Fruit fly (Drosophila melanogaster) whole organism, embryonic: Measurements from ENCODE around the gene mRpL16.

Source experiments
- Antp ChIP-seq: fragments of 200-800 bp; sonication (Bioruptor generic); optimal IDR thresholded peaks from 3 replicates; lab custom pipeline; 2016; ENCODE audit warnings: missing biosample characterization, missing genetic modification characterization
- Blimp-1 ChIP-seq: fragments of 200-800 bp; sonication (Bioruptor generic); optimal IDR thresholded peaks from 3 replicates; lab custom pipeline; 2018; ENCODE audit warnings: missing biosample characterization, missing genetic modification characterization, mild to moderate bottlenecking, moderate library complexity, missing genetic modification reagents
- Bteb2 ChIP-seq: fragments of 200-800 bp; sonication (Bioruptor generic); optimal IDR thresholded peaks from 2 replicates; lab custom pipeline; 2016; ENCODE audit warnings: missing biosample characterization, missing genetic modification characterization
- CG10267 ChIP-seq: fragments of 200-800 bp; sonication (Bioruptor generic); optimal IDR thresholded peaks from 2 replicates; lab custom pipeline; 2018; ENCODE audit warnings: missing biosample characterization, mild to moderate bottlenecking, missing genetic modification characterization, moderate library complexity
- CG11398 ChIP-seq: fragments of 200-800 bp; sonication (Bioruptor generic); optimal IDR thresholded peaks from 2 replicates; lab custom pipeline; 2016; ENCODE audit warnings: missing biosample characterization, missing genetic modification characterization
- CG12155 ChIP-seq: fragments of 200-800 bp; sonication (Bioruptor generic); optimal IDR thresholded peaks from 3 replicates; lab custom pipeline; 2016; ENCODE audit warnings: missing biosample characterization, missing genetic modification characterization
- CG12236 ChIP-seq: fragments of 200-800 bp; sonication (Bioruptor generic); optimal IDR thresholded peaks from 2 replicates; lab custom pipeline; 2016; ENCODE audit warnings: missing biosample characterization, missing genetic modification characterization
- CG12391 ChIP-seq: fragments of 200-800 bp; sonication (Bioruptor generic); optimal IDR thresholded peaks from 3 replicates; lab custom pipeline; 2018; ENCODE audit warnings: missing biosample characterization, mild to moderate bottlenecking, missing genetic modification characterization, moderate library complexity
- CG12942 ChIP-seq: fragments of 200-800 bp; sonication (Bioruptor generic); optimal IDR thresholded peaks from 3 replicates; lab custom pipeline; 2016; ENCODE audit warnings: missing biosample characterization, missing genetic modification characterization
- CG14965 ChIP-seq: fragments of 200-800 bp; sonication (Bioruptor generic); optimal IDR thresholded peaks from 2 replicates; lab custom pipeline; 2016; ENCODE audit warnings: missing biosample characterization, missing genetic modification characterization, borderline replicate concordance
- CG16863 ChIP-seq: fragments of 200-800 bp; sonication (Bioruptor generic); optimal IDR thresholded peaks from 3 replicates; lab custom pipeline; 2016; ENCODE audit warnings: missing biosample characterization, missing genetic modification characterization
- CG17359 ChIP-seq: fragments of 200-800 bp; sonication (Bioruptor generic); optimal IDR thresholded peaks from 3 replicates; lab custom pipeline; 2018; ENCODE audit warnings: missing biosample characterization, mild to moderate bottlenecking, missing genetic modification characterization, moderate library complexity
- CG18619 ChIP-seq: fragments of 200-800 bp; sonication (Bioruptor generic); optimal IDR thresholded peaks from 3 replicates; lab custom pipeline; 2017; ENCODE audit warnings: missing biosample characterization, mild to moderate bottlenecking, missing genetic modification characterization
- CG2875 ChIP-seq: fragments of 200-800 bp; sonication (Bioruptor generic); optimal IDR thresholded peaks from 2 replicates; lab custom pipeline; 2017; ENCODE audit warnings: missing biosample characterization, mild to moderate bottlenecking, missing genetic modification characterization, missing genetic modification reagents
- CG33557 ChIP-seq: fragments of 200-800 bp; sonication (Bioruptor generic); optimal IDR thresholded peaks from 2 replicates; lab custom pipeline; 2019; ENCODE audit warnings: missing biosample characterization, mild to moderate bottlenecking, missing genetic modification characterization, moderate library complexity
- CG3407 ChIP-seq: fragments of 200-800 bp; sonication (Bioruptor generic); optimal IDR thresholded peaks from 2 replicates; lab custom pipeline; 2018; ENCODE audit warnings: missing biosample characterization, mild to moderate bottlenecking, missing genetic modification characterization
- CG34224 ChIP-seq: fragments of 200-800 bp; sonication (Bioruptor generic); IDR thresholded peaks from 3 replicates; pipeline ENCODE4 v1.3.6; 2022; ENCODE audit warnings: missing biosample characterization, missing genetic modification characterization; ENCODE audit not compliant: partially characterized antibody
- CG34376 ChIP-seq: fragments of 200-800 bp; sonication (Bioruptor generic); optimal IDR thresholded peaks from 2 replicates; lab custom pipeline; 2018; ENCODE audit warnings: missing biosample characterization, mild to moderate bottlenecking, missing genetic modification characterization
- CG43689 ChIP-seq: fragments of 200-800 bp; sonication (Bioruptor generic); IDR thresholded peaks from 2 replicates; pipeline ENCODE4 v1.3.6; 2022; ENCODE audit warnings: missing biosample characterization, missing genetic modification characterization
- CG4730 ChIP-seq: fragments of 200-800 bp; sonication (Bioruptor generic); IDR thresholded peaks from 2 replicates; pipeline ENCODE4 v1.3.6; 2022; ENCODE audit warnings: missing biosample characterization, missing genetic modification characterization
- CG7271 ChIP-seq: fragments of 200-800 bp; sonication (Bioruptor generic); optimal IDR thresholded peaks from 2 replicates; lab custom pipeline; 2018; ENCODE audit warnings: missing biosample characterization, mild to moderate bottlenecking, missing genetic modification characterization, moderate library complexity
- CG7372 ChIP-seq: fragments of 200-800 bp; sonication (Bioruptor generic); IDR thresholded peaks from 2 replicates; pipeline ENCODE4 v1.3.6; 2022; ENCODE audit warnings: missing biosample characterization, missing genetic modification characterization
- CG9437 ChIP-seq: fragments of 200-800 bp; sonication (Bioruptor generic); optimal IDR thresholded peaks from 2 replicates; lab custom pipeline; 2018; ENCODE audit warnings: missing biosample characterization, mild to moderate bottlenecking, missing genetic modification characterization
- Eip74EF ChIP-seq, 2 experiments: fragments of 200-800 bp in 1 of 2; fragments of >200 bp in 1 of 2; sonication (Bioruptor generic) in 1 of 2; optimal IDR thresholded peaks; 2 replicates each; lab custom pipeline; 2017 to 2019; ENCODE audit warnings: missing biosample characterization in 2 of 2, missing genetic modification characterization in 2 of 2, mild to moderate bottlenecking in 1 of 2, moderate library complexity in 1 of 2
- HLH4C ChIP-seq: fragments of 200-800 bp; sonication (Bioruptor generic); IDR thresholded peaks from 3 replicates; pipeline ENCODE4 v1.3.6; 2022; ENCODE audit warnings: missing biosample characterization, missing genetic modification characterization; ENCODE audit not compliant: partially characterized antibody
- HLHmδ ChIP-seq: fragments of 200-800 bp; sonication (Bioruptor generic); optimal IDR thresholded peaks from 2 replicates; lab custom pipeline; 2018; ENCODE audit warnings: missing biosample characterization, mild to moderate bottlenecking, missing genetic modification characterization, moderate library complexity
- Hr39 ChIP-seq: fragments of >200 bp; optimal IDR thresholded peaks from 2 replicates; lab custom pipeline; 2017
- Lhr ChIP-seq: fragments of 200-800 bp; sonication (Bioruptor generic); optimal IDR thresholded peaks from 3 replicates; lab custom pipeline; 2017; ENCODE audit warnings: mild to moderate bottlenecking, missing biosample characterization, missing genetic modification reagents, missing genetic modification characterization
- Pdp1 ChIP-seq, 2 experiments: fragments of 200-800 bp; sonication (Bioruptor generic); optimal IDR thresholded peaks; 3 replicates each; lab custom pipeline; 2016; ENCODE audit warnings: missing biosample characterization in 2 of 2, missing genetic modification characterization in 2 of 2, mild to moderate bottlenecking in 1 of 2, moderate library complexity in 1 of 2
- Ssrp ChIP-seq: fragments of 200-800 bp; sonication (Bioruptor generic); optimal IDR thresholded peaks from 2 replicates; lab custom pipeline; 2018; ENCODE audit warnings: missing biosample characterization, mild to moderate bottlenecking, missing genetic modification characterization, moderate library complexity
- bbx ChIP-seq: fragments of 200-800 bp; sonication (Bioruptor generic); IDR thresholded peaks from 2 replicates; pipeline ENCODE4 v1.3.6; 2022; ENCODE audit warnings: missing biosample characterization, missing genetic modification characterization; ENCODE audit not compliant: partially characterized antibody
- croc ChIP-seq: fragments of 200-800 bp; sonication (Bioruptor generic); conservative IDR thresholded peaks from 3 replicates; pipeline ENCODE4 v1.3.6; 2022; ENCODE audit warnings: missing biosample characterization, missing genetic modification characterization
- dm ChIP-seq: fragments of 200-800 bp; sonication (Bioruptor generic); optimal IDR thresholded peaks from 3 replicates; lab custom pipeline; 2016; ENCODE audit warnings: missing biosample characterization, missing genetic modification characterization
- dmrt99B ChIP-seq: fragments of 200-800 bp; sonication (Bioruptor generic); optimal IDR thresholded peaks from 2 replicates; lab custom pipeline; 2018; ENCODE audit warnings: missing biosample characterization, mild to moderate bottlenecking, missing genetic modification characterization, moderate library complexity
- dpn ChIP-seq, 2 experiments: fragments of 200-800 bp; sonication (Bioruptor generic); optimal IDR thresholded peaks; 3 replicates each; lab custom pipeline; 2016; ENCODE audit warnings: missing biosample characterization in 2 of 2, missing genetic modification characterization in 2 of 2
- gem ChIP-seq: fragments of 200-800 bp; sonication (Bioruptor generic); optimal IDR thresholded peaks from 2 replicates; lab custom pipeline; 2019; ENCODE audit warnings: missing biosample characterization, mild to moderate bottlenecking, missing genetic modification characterization, moderate library complexity
- h ChIP-seq: fragments of >200 bp; optimal IDR thresholded peaks from 2 replicates; lab custom pipeline; 2017
- jigr1 ChIP-seq: fragments of 200-800 bp; sonication (Bioruptor generic); IDR thresholded peaks from 3 replicates; pipeline ENCODE4 v1.3.6; 2022; ENCODE audit warnings: missing biosample characterization, missing genetic modification characterization
- jing ChIP-seq: fragments of 200-800 bp; sonication (Bioruptor generic); optimal IDR thresholded peaks from 2 replicates; lab custom pipeline; 2018; ENCODE audit warnings: missing biosample characterization, mild to moderate bottlenecking, missing genetic modification characterization
- kay ChIP-seq: fragments of 200-800 bp; sonication (Bioruptor generic); optimal IDR thresholded peaks from 2 replicates; lab custom pipeline; 2016; ENCODE audit warnings: missing biosample characterization, missing genetic modification characterization
- maf-S ChIP-seq: fragments of 200-800 bp; sonication (Bioruptor generic); optimal IDR thresholded peaks from 2 replicates; lab custom pipeline; 2016; ENCODE audit warnings: missing biosample characterization, missing genetic modification characterization
- pho ChIP-seq: fragments of 200-800 bp; sonication (Bioruptor generic); optimal IDR thresholded peaks from 2 replicates; lab custom pipeline; 2016; ENCODE audit warnings: missing biosample characterization, missing genetic modification characterization
- ranshi ChIP-seq: fragments of 200-800 bp; sonication (Bioruptor generic); IDR thresholded peaks from 2 replicates; pipeline ENCODE4 v1.3.6; 2022; ENCODE audit warnings: missing biosample characterization, missing genetic modification characterization
- ro ChIP-seq: fragments of 200-800 bp; sonication (Bioruptor generic); IDR thresholded peaks from 2 replicates; pipeline ENCODE4 v1.3.6; 2022; ENCODE audit warnings: missing biosample characterization, missing genetic modification characterization
- slp2 ChIP-seq: fragments of 200-800 bp; sonication (Bioruptor generic); optimal IDR thresholded peaks from 2 replicates; lab custom pipeline; 2016; ENCODE audit warnings: missing biosample characterization, missing genetic modification characterization
- sna ChIP-seq: fragments of 200-800 bp; sonication (Bioruptor generic); IDR thresholded peaks from 2 replicates; pipeline ENCODE4 v1.3.6; 2022; ENCODE audit warnings: missing biosample characterization, missing genetic modification characterization; ENCODE audit not compliant: partially characterized antibody
- sr ChIP-seq: fragments of 200-800 bp; sonication (Bioruptor generic); IDR thresholded peaks from 3 replicates; pipeline ENCODE4 v1.3.6; 2022; ENCODE audit warnings: missing biosample characterization, missing genetic modification characterization
- sug ChIP-seq: fragments of 200-800 bp; optimal IDR thresholded peaks from 2 replicates; lab custom pipeline; 2019; ENCODE audit warnings: missing biosample characterization, mild to moderate bottlenecking, missing genetic modification characterization, moderate library complexity
- trh ChIP-seq: fragments of 200-800 bp; sonication (Bioruptor generic); optimal IDR thresholded peaks from 2 replicates; lab custom pipeline; 2016; ENCODE audit warnings: missing biosample characterization, missing genetic modification characterization
- tx ChIP-seq: fragments of 200-800 bp; sonication (Bioruptor generic); optimal IDR thresholded peaks from 2 replicates; lab custom pipeline; 2016; ENCODE audit warnings: missing biosample characterization, missing genetic modification characterization

Gene mRpL16

DNA sequence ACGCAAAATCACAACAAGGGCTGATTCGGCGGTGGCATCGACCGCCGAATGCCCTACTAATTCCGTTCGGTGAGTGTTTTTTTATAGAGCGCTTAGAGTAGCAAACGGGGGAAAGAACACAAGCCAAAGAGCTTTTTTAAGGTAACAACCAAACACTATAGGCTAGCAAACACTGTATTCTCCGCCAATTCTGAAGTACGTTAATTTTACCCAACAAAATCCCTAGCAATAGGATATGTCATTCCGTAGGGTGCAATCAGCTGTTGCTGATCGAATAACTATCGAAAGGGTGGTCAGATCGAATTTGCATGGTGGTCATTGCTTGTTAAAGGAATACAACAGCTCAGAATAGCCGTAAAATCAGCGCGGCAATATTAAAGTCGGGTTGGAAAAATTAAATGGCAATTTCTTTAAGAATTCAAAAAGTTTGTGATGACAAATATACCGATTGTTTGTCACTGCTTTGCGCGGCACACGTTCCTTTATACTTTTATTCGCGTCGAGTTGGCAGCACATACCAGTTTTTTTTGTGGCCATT lies 17.7 kb downstream of the mRpL16 start, which contains the start of gene mip130 (continued):
- TF ChIP-seq CG12942 (GFP tag; lab: Kevin White, UChicago): no peak
- TF ChIP-seq Eip74EF (GFP tag; optimal IDR thresholded peaks at IDR 0.05; lab: Kevin White, UChicago): no peak
- no peak for TF ChIP-seq HLHmδ (GFP tag; lab: Kevin White, UChicago)
- TF ChIP-seq dpn (GFP tag; optimal IDR thresholded peaks at IDR 0.05; lab: Kevin White, UChicago): peak; percentile 31 to 40
- 0 out of 2 replicates have a peak, but pooled peaks have one; percentile 10 for TF ChIP-seq CG4730 (GFP tag; lab: Robert Waterston, UW)
- peak; percentile 38 for TF ChIP-seq CG12155 (GFP tag; lab: Kevin White, UChicago)
- TF ChIP-seq CG12236 (GFP tag; lab: Kevin White, UChicago): no peak
- no peak for TF ChIP-seq kay
- 0 out of 2 replicates have a peak, but pooled peaks have one; percentile 41 for TF ChIP-seq ranshi (GFP tag; lab: Robert Waterston, UW)
- no peak for TF ChIP-seq CG43689
- TF ChIP-seq sna: peak; percentile 77
- 0 out of 2 replicates have a peak, but pooled peaks have one; percentile 30 for TF ChIP-seq CG7372 (GFP tag; lab: Robert Waterston, UW)
- peak; percentile 8 for TF ChIP-seq CG34376 (GFP tag; lab: Kevin White, UChicago)
- TF ChIP-seq CG34224 (GFP tag; lab: Robert Waterston, UW): peak; percentile 81
- TF ChIP-seq sr: no peak
- TF ChIP-seq CG9437: peak; percentile 9
- TF ChIP-seq CG12391 (tag; lab: Kevin White, UChicago): peak; percentile 65
- no peak for TF ChIP-seq tx (GFP tag; lab: Kevin White, UChicago)
- no peak for TF ChIP-seq Bteb2
- no peak for TF ChIP-seq maf-S (GFP tag; lab: Kevin White, UChicago)
- TF ChIP-seq trh (GFP tag; lab: Kevin White, UChicago): no peak
- TF ChIP-seq CG16863 (GFP tag; lab: Kevin White, UChicago): no peak
- TF ChIP-seq Hr39: no peak
- no peak for TF ChIP-seq croc (GFP tag; lab: Robert Waterston, UW)
- TF ChIP-seq gem (tag; lab: Kevin White, UChicago): no peak
- TF ChIP-seq CG10267 (tag; lab: Kevin White, UChicago): peak; percentile 25
- TF ChIP-seq CG11398: no peak
- peak; percentile 55 for TF ChIP-seq CG17359 (tag; lab: Kevin White, UChicago)
- peak; percentile 22 for TF ChIP-seq slp2 (GFP tag; lab: Kevin White, UChicago)
- peak; percentile 21 to 40 for TF ChIP-seq Pdp1 (GFP tag; optimal IDR thresholded peaks at IDR 0.05; lab: Kevin White, UChicago)
- TF ChIP-seq CG18619 (GFP tag; lab: Kevin White, UChicago): peak; percentile 53
- TF ChIP-seq bbx (GFP tag; lab: Robert Waterston, UW): peak; percentile 53; the same call in 1 of the 2 replicates
- peak; percentile 18 for TF ChIP-seq Blimp-1
- 0 out of 3 replicates have a peak, but pooled peaks have one; percentile 21 for TF ChIP-seq jigr1 (GFP tag; lab: Robert Waterston, UW)
- TF ChIP-seq Lhr: no peak
- TF ChIP-seq jing (GFP tag; lab: Kevin White, UChicago): no peak
- no peak for TF ChIP-seq CG33557 (GFP tag; lab: Kevin White, UChicago)
- no peak for TF ChIP-seq dmrt99B (tag; lab: Kevin White, UChicago)
- no peak for TF ChIP-seq CG2875 (GFP tag; lab: Kevin White, UChicago)
- TF ChIP-seq CG3407 (GFP tag; lab: Kevin White, UChicago): no peak
- no peak for TF ChIP-seq pho (GFP tag; lab: Kevin White, UChicago)
- peak; percentile 49 for TF ChIP-seq sug
- no peak for TF ChIP-seq CG7271
- peak; percentile 59; the same call in 2 of the 3 replicates for TF ChIP-seq HLH4C (GFP tag; lab: Robert Waterston, UW)
- peak; percentile 48 for TF ChIP-seq Ssrp (tag; lab: Kevin White, UChicago)
- no peak for TF ChIP-seq CG14965
- no peak for TF ChIP-seq h (lab: Kevin White, UChicago)
- peak; percentile 47 for TF ChIP-seq Antp (GFP tag; lab: Kevin White, UChicago)
- no peak for TF ChIP-seq ro (GFP tag; lab: Robert Waterston, UW)
- peak; percentile 4 for TF ChIP-seq dm (GFP tag; lab: Kevin White, UChicago)
